Fruit fly (Drosophila melanogaster) S2 (cell line): Measurements from ENCODE around the gene 5-HT2B.

Experiments
- CG8478 ChIP-seq: fragments of >200 bp; optimal IDR thresholded peaks from 2 replicates; lab custom pipeline; 2018
- CTCF ChIP-seq, 2 experiments: fragments of >200 bp; optimal IDR thresholded peaks; 2 replicates each; lab custom pipeline; 2018

DNA sequence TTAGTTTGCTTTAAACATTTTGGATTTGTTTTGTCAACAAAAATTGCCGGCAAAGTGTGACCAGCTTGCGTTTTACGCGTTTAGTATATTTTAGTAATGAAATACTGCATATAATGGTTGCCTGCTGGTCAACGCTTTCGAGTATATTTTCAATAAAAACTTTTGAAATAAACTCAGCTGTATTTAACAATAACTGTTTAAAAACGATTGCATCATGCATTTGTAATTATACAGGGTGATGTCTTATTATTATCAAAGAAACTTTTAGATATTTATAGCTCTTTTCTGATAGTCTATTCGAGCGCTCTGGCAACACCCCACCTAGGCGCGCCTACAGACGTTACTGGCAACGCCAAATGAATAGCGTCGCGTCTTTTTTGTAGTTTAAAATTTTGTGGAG lies 14.2 kb upstream of the 5-HT2B start, which contains the start of gene Cenp-C:
- no peak for TF ChIP-seq CG8478 (lab: Kevin White, UChicago)
- no peak for TF ChIP-seq CTCF (optimal IDR thresholded peaks at IDR 0.05; lab: Kevin White, UChicago)
